Fruit fly (Drosophila melanogaster) whole organism, pupa: ENCODE measurements around the gene abd-A.

ENCODE experiments used
- CG10348 ChIP-seq: fragments of 200-800 bp; sonication (Bioruptor generic); IDR thresholded peaks from 2 replicates; pipeline ENCODE4 v1.3.6; 2022; ENCODE audit warnings: missing biosample characterization, missing genetic modification characterization
- CG12605 ChIP-seq: fragments of 200-800 bp; sonication (Bioruptor generic); IDR thresholded peaks from 2 replicates; pipeline ENCODE4 v1.3.6; 2022; ENCODE audit warnings: missing biosample characterization, missing genetic modification characterization
- CG13204 ChIP-seq: fragments of 200-800 bp; sonication (Bioruptor generic); optimal IDR thresholded peaks from 2 replicates; lab custom pipeline; 2018; ENCODE audit warnings: missing biosample characterization, mild to moderate bottlenecking, missing genetic modification characterization, moderate library complexity
- CG14655 ChIP-seq: fragments of 200-800 bp; sonication (Bioruptor generic); optimal IDR thresholded peaks from 3 replicates; lab custom pipeline; 2017; ENCODE audit warnings: mild to moderate bottlenecking, missing biosample characterization, missing genetic modification reagents, missing genetic modification characterization
- CG15710 ChIP-seq: fragments of 200-800 bp; sonication (Bioruptor generic); optimal IDR thresholded peaks from 2 replicates; lab custom pipeline; 2018; ENCODE audit warnings: missing biosample characterization, mild to moderate bottlenecking, missing genetic modification characterization, moderate library complexity
- CG17806 ChIP-seq: fragments of 200-800 bp; sonication (Bioruptor generic); optimal IDR thresholded peaks from 2 replicates; lab custom pipeline; 2018; ENCODE audit warnings: missing biosample characterization, mild to moderate bottlenecking, missing genetic modification characterization, moderate library complexity
- CG32121 ChIP-seq: fragments of 200-800 bp; sonication (Bioruptor generic); IDR thresholded peaks from 2 replicates; pipeline ENCODE4 v1.3.6; 2022; ENCODE audit warnings: missing biosample characterization, missing genetic modification characterization
- CG34367 ChIP-seq: fragments of 200-800 bp; sonication (Bioruptor generic); optimal IDR thresholded peaks from 2 replicates; lab custom pipeline; 2018; ENCODE audit warnings: missing biosample characterization, mild to moderate bottlenecking, missing genetic modification characterization
- CG4496 ChIP-seq: fragments of 200-800 bp; sonication (Bioruptor generic); IDR thresholded peaks from 3 replicates; pipeline ENCODE4 v1.3.6; 2022; ENCODE audit warnings: missing biosample characterization, missing genetic modification characterization
- CG8159 ChIP-seq: fragments of 200-800 bp; sonication (Bioruptor generic); optimal IDR thresholded peaks from 3 replicates; lab custom pipeline; 2018; ENCODE audit warnings: missing biosample characterization, mild to moderate bottlenecking, missing genetic modification characterization, moderate library complexity
- CG8301 ChIP-seq: fragments of 200-800 bp; sonication (Bioruptor generic); optimal IDR thresholded peaks from 2 replicates; lab custom pipeline; 2018; ENCODE audit warnings: missing biosample characterization, mild to moderate bottlenecking, missing genetic modification characterization
- CG9948 ChIP-seq: fragments of 200-800 bp; sonication (Bioruptor generic); optimal IDR thresholded peaks from 2 replicates; lab custom pipeline; 2018; ENCODE audit warnings: missing biosample characterization, mild to moderate bottlenecking, missing genetic modification characterization, moderate library complexity
- D1 ChIP-seq: fragments of 200-800 bp; sonication (Bioruptor generic); optimal IDR thresholded peaks from 2 replicates; lab custom pipeline; 2018; ENCODE audit warnings: missing biosample characterization, mild to moderate bottlenecking, missing genetic modification characterization, moderate library complexity
- EcR ChIP-seq: fragments of 200-800 bp; sonication (Bioruptor generic); optimal IDR thresholded peaks from 3 replicates; lab custom pipeline; 2019; ENCODE audit warnings: missing biosample characterization, missing genetic modification characterization, mild to moderate bottlenecking, moderate library complexity, missing genetic modification reagents
- Ets98B ChIP-seq: fragments of 200-800 bp; sonication (Bioruptor generic); IDR thresholded peaks from 2 replicates; pipeline ENCODE4 v1.3.6; 2022; ENCODE audit warnings: missing biosample characterization, missing genetic modification characterization
- Pif1A ChIP-seq: fragments of 200-800 bp; sonication (Bioruptor generic); optimal IDR thresholded peaks from 3 replicates; lab custom pipeline; 2016; ENCODE audit warnings: missing biosample characterization, missing genetic modification characterization
- Pif1B ChIP-seq: fragments of 200-800 bp; sonication (Bioruptor generic); optimal IDR thresholded peaks from 3 replicates; lab custom pipeline; 2016; ENCODE audit warnings: missing biosample characterization, missing genetic modification characterization
- Snoo ChIP-seq: fragments of 200-800 bp; sonication (Bioruptor generic); optimal IDR thresholded peaks from 3 replicates; lab custom pipeline; 2017; ENCODE audit warnings: missing biosample characterization, mild to moderate bottlenecking, missing genetic modification characterization, inconsistent platforms
- fd96Ca ChIP-seq: fragments of 200-800 bp; sonication (Bioruptor generic); IDR thresholded peaks from 3 replicates; pipeline ENCODE4 v1.3.6; 2022; ENCODE audit warnings: missing biosample characterization, missing genetic modification characterization
- gl ChIP-seq: fragments of 200-800 bp; sonication (Bioruptor generic); optimal IDR thresholded peaks from 2 replicates; lab custom pipeline; 2018; ENCODE audit warnings: missing biosample characterization, mild to moderate bottlenecking, missing genetic modification characterization
- rn ChIP-seq: fragments of 200-800 bp; sonication (Bioruptor generic); IDR thresholded peaks from 2 replicates; pipeline ENCODE4 v1.3.6; 2022; ENCODE audit warnings: missing biosample characterization, missing genetic modification characterization

abd-A gene

DNA sequence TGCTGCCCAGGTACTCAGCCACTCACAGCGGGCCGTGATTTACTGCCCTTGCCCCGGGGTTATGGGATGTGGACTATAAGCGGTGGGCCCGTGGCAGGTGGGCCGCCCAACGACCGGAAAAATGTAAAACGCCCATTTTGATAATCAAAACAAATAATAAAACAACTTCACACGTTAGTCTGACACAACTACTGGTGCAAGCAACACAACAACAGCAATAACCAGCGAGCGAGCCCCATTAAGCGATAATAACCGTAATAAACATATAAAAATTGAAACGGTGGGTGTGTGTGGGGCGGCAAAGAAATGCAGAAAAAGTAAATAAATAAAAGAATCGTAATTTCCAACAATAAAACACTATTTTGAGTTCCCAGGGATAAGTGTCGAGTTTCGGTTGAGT lies 2.1 kb upstream of the abd-A start:
- TF ChIP-seq CG15710 (no peak), fd96Ca (GFP tag; lab: Robert Waterston, UW) (no peak), CG14655 (GFP tag; lab: Kevin White, UChicago) (no peak), CG10348 (no peak), Pif1B (GFP tag; lab: Kevin White, UChicago) (no peak), Ets98B (GFP tag; lab: Robert Waterston, UW) (no peak), CG12605 (GFP tag; lab: Robert Waterston, UW) (no peak), CG34367 (tag; lab: Kevin White, UChicago) (no peak), EcR (no peak), gl (tag; lab: Kevin White, UChicago) (no peak), CG4496 (GFP tag; lab: Robert Waterston, UW) (no peak), Pif1A (no peak), CG13204 (GFP tag; lab: Kevin White, UChicago) (no peak), Snoo (no peak), D1 (no peak), CG17806 (tag; lab: Kevin White, UChicago) (no peak), CG9948 (tag; lab: Kevin White, UChicago) (no peak)

DNA sequence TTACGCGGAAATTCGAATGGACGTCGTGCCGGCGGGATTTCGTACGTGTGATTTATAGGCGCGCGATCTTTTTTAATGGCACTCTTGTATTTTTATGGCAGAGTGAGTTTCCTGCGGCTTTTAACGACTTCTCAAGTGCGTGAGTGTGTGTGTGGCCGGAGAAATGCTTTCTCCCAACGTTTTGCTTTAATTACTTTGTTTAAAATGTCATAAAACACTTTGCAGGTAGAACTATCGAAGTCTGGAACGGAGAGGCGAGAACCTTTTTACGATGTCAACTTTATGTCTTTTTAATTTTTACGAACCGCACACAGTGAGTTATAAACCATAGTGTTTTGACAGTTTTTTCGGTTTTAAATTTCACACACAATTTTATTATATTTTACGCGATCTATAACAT lies 691 bp downstream of the abd-A start:
- TF ChIP-seq CG10348, result no peak
- no peak for TF ChIP-seq CG32121 (GFP tag; lab: Robert Waterston, UW)
- no peak for TF ChIP-seq Pif1A
- no peak for TF ChIP-seq CG13204 (GFP tag; lab: Kevin White, UChicago)
- no peak for TF ChIP-seq D1
- TF ChIP-seq CG8159 (tag; lab: Kevin White, UChicago), result no peak
- no peak for TF ChIP-seq CG4496 (GFP tag; lab: Robert Waterston, UW)
- no peak for TF ChIP-seq EcR
- TF ChIP-seq CG17806 (tag; lab: Kevin White, UChicago), result no peak
- TF ChIP-seq CG9948 (tag; lab: Kevin White, UChicago), result no peak
- no peak for TF ChIP-seq CG14655 (GFP tag; lab: Kevin White, UChicago)
- TF ChIP-seq CG15710, result no peak
- TF ChIP-seq fd96Ca (GFP tag; lab: Robert Waterston, UW), result no peak
- TF ChIP-seq CG12605 (GFP tag; lab: Robert Waterston, UW), result no peak

DNA sequence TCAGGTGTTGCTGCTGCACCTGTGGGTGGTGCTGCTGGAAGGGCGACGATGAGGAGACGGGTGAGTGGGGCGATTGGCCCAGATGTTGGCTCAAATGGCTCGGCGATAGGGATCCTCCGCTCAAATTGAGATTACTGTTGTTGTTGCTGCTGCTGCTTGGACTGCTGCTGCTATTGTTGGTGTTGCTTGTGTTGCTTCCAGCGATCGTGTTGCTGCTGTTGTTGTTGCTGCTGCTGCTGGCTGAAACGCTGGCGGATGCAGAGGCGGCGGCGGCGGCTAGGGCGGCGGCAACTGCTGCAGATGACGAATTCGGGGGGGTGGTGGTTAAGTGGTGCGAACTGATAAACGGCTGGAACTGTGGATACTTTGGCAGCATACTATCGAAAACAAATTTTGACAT lies 2.2 kb downstream of the abd-A start:
- TF ChIP-seq gl (tag; lab: Kevin White, UChicago), result no peak
- TF ChIP-seq CG12605 (GFP tag; lab: Robert Waterston, UW), result no peak
- no peak for TF ChIP-seq rn (GFP tag; lab: Robert Waterston, UW)
- TF ChIP-seq CG15710, result no peak
- no peak for TF ChIP-seq EcR
- no peak for TF ChIP-seq Snoo
- no peak for TF ChIP-seq fd96Ca (GFP tag; lab: Robert Waterston, UW)
- TF ChIP-seq CG10348, result no peak
- TF ChIP-seq CG13204 (GFP tag; lab: Kevin White, UChicago), result no peak

DNA sequence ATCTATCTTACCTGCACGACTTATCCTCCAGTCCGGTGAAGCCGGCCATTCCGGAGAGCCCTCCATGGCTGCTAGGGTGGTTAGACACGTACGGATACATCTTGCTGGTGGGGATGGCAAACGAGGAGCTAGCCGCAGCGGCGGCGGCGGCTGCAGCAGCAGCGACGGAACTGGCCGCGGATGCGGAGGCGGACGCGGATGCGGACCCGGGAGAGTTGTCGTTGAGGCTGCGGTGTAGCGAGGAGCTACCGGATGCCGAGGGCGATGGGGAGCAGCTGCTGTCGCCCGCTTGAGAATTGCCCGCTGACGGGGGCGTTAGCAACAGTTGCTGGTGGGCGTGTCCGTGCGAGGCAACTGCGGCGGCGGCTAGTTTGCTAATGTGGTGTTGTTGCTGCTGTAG lies 2.7 kb downstream of the abd-A start:
- TF ChIP-seq CG10348, result no peak
- no peak for TF ChIP-seq CG13204 (GFP tag; lab: Kevin White, UChicago)
- TF ChIP-seq Snoo, result no peak
- TF ChIP-seq CG8159 (tag; lab: Kevin White, UChicago), result no peak
- no peak for TF ChIP-seq CG15710
- TF ChIP-seq Ets98B (GFP tag; lab: Robert Waterston, UW), result no peak
- TF ChIP-seq CG8301 (tag; lab: Kevin White, UChicago), result no peak
- TF ChIP-seq EcR, result no peak
- TF ChIP-seq CG17806 (tag; lab: Kevin White, UChicago), result no peak
- TF ChIP-seq Pif1A, result no peak
- no peak for TF ChIP-seq D1
- TF ChIP-seq gl (tag; lab: Kevin White, UChicago), result no peak
- TF ChIP-seq, all 21 proteins: peak for 0

DNA sequence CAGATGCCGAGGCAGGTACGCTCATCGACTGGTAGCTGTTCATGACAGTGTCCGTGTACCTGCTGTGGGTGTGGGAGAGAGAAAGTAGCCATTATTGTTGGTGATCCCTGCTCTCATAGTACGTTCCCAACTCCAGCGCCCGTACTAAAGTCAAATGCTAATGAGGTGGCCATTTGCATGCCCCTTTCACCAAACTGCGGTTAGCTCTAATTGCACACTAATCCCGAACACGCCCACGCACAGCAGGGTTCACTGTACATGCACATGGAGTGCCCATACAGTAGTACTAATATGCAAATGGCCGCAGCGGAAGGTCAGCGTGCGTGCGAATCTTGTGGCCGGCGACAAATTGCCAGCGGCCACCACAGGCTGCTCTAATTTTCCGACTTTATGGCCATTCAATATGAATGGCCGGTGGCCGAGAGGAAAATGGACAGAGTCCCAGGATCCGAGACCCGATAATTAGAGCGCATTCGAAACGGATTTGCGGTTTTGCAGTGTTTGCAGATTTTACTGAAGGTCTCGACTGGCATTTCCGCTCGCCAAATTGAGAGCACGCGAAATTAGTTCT lies 3.5 kb downstream of the abd-A start:
- TF ChIP-seq CG8159 (tag; lab: Kevin White, UChicago) (no peak), CG13204 (GFP tag; lab: Kevin White, UChicago) (no peak)

DNA sequence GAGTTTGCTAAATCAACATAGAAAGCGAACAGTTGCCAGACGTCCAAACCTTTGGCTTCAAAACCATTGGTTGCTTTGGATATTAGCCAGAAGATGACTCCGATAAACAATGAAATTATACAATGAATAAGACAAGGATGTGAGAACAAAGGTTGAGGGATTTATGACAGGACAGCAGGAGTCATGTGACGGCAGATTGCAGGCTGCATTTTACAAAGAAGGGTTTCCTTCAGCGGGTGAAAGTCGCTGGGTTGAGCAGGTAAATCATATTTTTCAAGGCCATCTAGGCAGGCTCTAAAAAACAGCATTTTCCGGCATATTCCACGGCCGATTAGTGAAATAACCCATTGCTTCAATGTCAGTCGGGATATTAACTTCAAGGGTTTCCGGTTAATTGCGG lies 7.8 kb downstream of the abd-A start:
- TF ChIP-seq CG9948 (tag; lab: Kevin White, UChicago) (no peak), EcR (no peak)

DNA sequence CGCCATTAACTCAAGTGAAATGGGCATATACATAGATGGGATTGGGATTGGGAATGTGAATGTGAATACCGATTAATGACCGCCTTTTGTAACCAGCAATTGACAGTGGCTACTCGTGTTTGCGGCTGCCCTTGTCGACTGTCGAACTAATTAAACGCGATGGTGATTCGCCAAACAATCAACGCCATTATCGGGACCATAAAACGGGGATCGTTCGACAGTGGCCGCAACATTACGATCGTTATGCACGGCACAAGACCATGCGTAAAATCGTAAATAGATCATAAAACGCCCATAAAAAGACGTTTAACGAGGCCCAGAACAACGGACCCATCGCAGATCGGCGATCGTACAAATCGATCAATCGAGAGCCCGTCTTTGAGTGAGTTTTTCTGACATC lies 8.4 kb downstream of the abd-A start:
- TF ChIP-seq Pif1A (no peak), CG17806 (tag; lab: Kevin White, UChicago) (no peak), Pif1B (GFP tag; lab: Kevin White, UChicago) (no peak), CG14655 (GFP tag; lab: Kevin White, UChicago) (no peak), CG4496 (GFP tag; lab: Robert Waterston, UW) (no peak), Ets98B (GFP tag; lab: Robert Waterston, UW) (no peak), Snoo (no peak), CG32121 (GFP tag; lab: Robert Waterston, UW) (no peak), D1 (no peak), CG9948 (tag; lab: Kevin White, UChicago) (no peak), CG8159 (tag; lab: Kevin White, UChicago) (no peak)
